Fruit fly (Drosophila melanogaster): Measurements from ENCODE around the gene sba.

The sba gene

DNA sequence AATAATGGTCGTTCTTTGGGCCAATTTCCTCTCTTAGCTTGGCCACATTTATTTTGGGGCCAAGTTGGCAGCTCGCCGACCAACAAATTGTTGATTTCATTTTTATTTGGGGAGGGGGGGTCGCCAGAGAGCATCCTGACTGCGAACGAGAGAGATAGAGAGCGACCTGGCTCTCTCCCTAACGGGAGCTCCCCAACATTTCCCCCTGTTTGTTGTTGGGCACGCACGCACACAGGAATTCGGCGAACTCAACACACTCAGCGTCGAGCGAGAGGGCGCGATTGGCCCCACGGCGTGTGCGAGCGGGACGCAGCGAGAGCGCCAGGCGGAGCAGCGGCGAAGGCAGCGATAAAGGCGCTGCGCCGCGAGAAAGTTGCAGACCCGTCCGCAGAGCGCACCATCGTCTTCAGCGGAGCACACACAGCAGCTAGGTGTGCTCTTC is 40.0 kb upstream of the sba start, which contains the start of gene CG31140 (continued):
- TF ChIP-seq CG8089 (GFP tag; optimal IDR thresholded peaks at IDR 0.05) = no peak
- TF ChIP-seq CG32532 (GFP tag; IDR thresholded peaks at IDR 0.05) = peak; percentile 57; the same call in 1 of the 2 replicates
- no peak for TF ChIP-seq CG3847 (GFP tag; IDR thresholded peaks at IDR 0.05)
- TF ChIP-seq gfzf (GFP tag; optimal IDR thresholded peaks at IDR 0.05) = peak; percentile 55
- TF ChIP-seq CG3281 (GFP tag; optimal IDR thresholded peaks at IDR 0.05) = peak; percentile 6
- TF ChIP-seq lab (GFP tag; optimal IDR thresholded peaks at IDR 0.05) = peak; percentile 26
- no peak for TF ChIP-seq NfI (GFP tag; optimal IDR thresholded peaks at IDR 0.05)
- peak; percentile 30; the same call in 1 of the 2 replicates for TF ChIP-seq CG16779 (GFP tag; IDR thresholded peaks at IDR 0.05)
- peak; percentile 73 for TF ChIP-seq CG10543 (GFP tag; optimal IDR thresholded peaks at IDR 0.05)
- 0 out of 2 replicates have a peak, but pooled peaks have one; percentile 33 for TF ChIP-seq E2f2 (GFP tag; IDR thresholded peaks at IDR 0.05)
- 0 out of 2 replicates have a peak, but pooled peaks have one; percentile 32 for TF ChIP-seq toy (GFP tag; IDR thresholded peaks at IDR 0.05)
- peak; percentile 71; the same call in 1 of the 2 replicates for TF ChIP-seq CG32767 (GFP tag; IDR thresholded peaks at IDR 0.05)
- TF ChIP-seq CG31441 (GFP tag; IDR thresholded peaks at IDR 0.05) = no peak
- TF ChIP-seq Hr3 (GFP tag; optimal IDR thresholded peaks at IDR 0.05) = no peak
- TF ChIP-seq abd-A (tag; optimal IDR thresholded peaks at IDR 0.05) = peak; percentile 85
- 0 out of 2 replicates have a peak, but pooled peaks have one; percentile 13 for TF ChIP-seq sna (GFP tag; IDR thresholded peaks at IDR 0.05; ENCODE audit: partially characterized antibody)
- TF ChIP-seq MTF-1 (GFP tag; optimal IDR thresholded peaks at IDR 0.05; ENCODE audit: borderline replicate concordance) = peak; percentile 1
- TF ChIP-seq Hmr (GFP tag; optimal IDR thresholded peaks at IDR 0.05) = peak; percentile 38
- peak; percentile 23 for TF ChIP-seq YL-1 (GFP tag; optimal IDR thresholded peaks at IDR 0.05)
- TF ChIP-seq gce (GFP tag; IDR thresholded peaks at IDR 0.05) = no peak
- TF ChIP-seq Dp (GFP tag; optimal IDR thresholded peaks at IDR 0.05) = peak; percentile 28
- peak; percentile 24; the same call in 1 of the 3 replicates for TF ChIP-seq row (GFP tag; IDR thresholded peaks at IDR 0.05)
- TF ChIP-seq CG16815 (GFP tag; optimal IDR thresholded peaks at IDR 0.05) = no peak
- TF ChIP-seq bsh (GFP tag; optimal IDR thresholded peaks at IDR 0.05) = peak in 1 of 2 experiments; percentile 38
- TF ChIP-seq Adf1 (GFP tag; IDR thresholded peaks at IDR 0.05) = peak; percentile 91
- TF ChIP-seq slp2 (GFP tag; optimal IDR thresholded peaks at IDR 0.05) = no peak
- no peak for TF ChIP-seq ci (GFP tag; IDR thresholded peaks at IDR 0.05)
- TF ChIP-seq CG34224 (GFP tag; IDR thresholded peaks at IDR 0.05; ENCODE audit: partially characterized antibody) = peak; percentile 35; the same call in 1 of the 3 replicates
- no peak for TF ChIP-seq hkb (optimal IDR thresholded peaks at IDR 0.05)
- TF ChIP-seq hkb (GFP tag; IDR thresholded peaks at IDR 0.05) = 0 out of 2 replicates have a peak, but pooled peaks have one; percentile 26
- TF ChIP-seq usp (GFP tag; optimal IDR thresholded peaks at IDR 0.05) = no peak
- peak; percentile 7 for TF ChIP-seq CG8924 (tag; optimal IDR thresholded peaks at IDR 0.05)
- peak; percentile 58 for TF ChIP-seq CG34376 (GFP tag; optimal IDR thresholded peaks at IDR 0.05)
- no peak for TF ChIP-seq CG2678 (tag; optimal IDR thresholded peaks at IDR 0.05)
- no peak for TF ChIP-seq CG14710 (tag; optimal IDR thresholded peaks at IDR 0.05)
- no peak for TF ChIP-seq Elba2 (GFP tag; optimal IDR thresholded peaks at IDR 0.05)
- TF ChIP-seq emc (GFP tag; optimal IDR thresholded peaks at IDR 0.05) = no peak
- TF ChIP-seq Fer1 (GFP tag; optimal IDR thresholded peaks at IDR 0.05) = peak; percentile 67
- no peak for TF ChIP-seq CG8388 (GFP tag; optimal IDR thresholded peaks at IDR 0.05)
- no peak for TF ChIP-seq az2 (GFP tag; optimal IDR thresholded peaks at IDR 0.05)
- TF ChIP-seq CG33213 (GFP tag; optimal IDR thresholded peaks at IDR 0.05) = no peak
- TF ChIP-seq crol (GFP tag; IDR thresholded peaks at IDR 0.05) = peak; percentile 65
- peak; percentile 11 for TF ChIP-seq CG6813 (GFP tag; optimal IDR thresholded peaks at IDR 0.05)
- TF ChIP-seq Dip3 (GFP tag; optimal IDR thresholded peaks at IDR 0.05) = no peak
- TF ChIP-seq Opbp (GFP tag; IDR thresholded peaks at IDR 0.05; ENCODE audit: partially characterized antibody) = 0 out of 3 replicates have a peak, but pooled peaks have one; percentile 16
- TF ChIP-seq CG12071 (GFP tag; optimal IDR thresholded peaks at IDR 0.05) = peak; percentile 63

Data from whole organism, embryonic.